Worm (Caenorhabditis elegans) whole organism, L2 larva: ENCODE data around the gene W06D11.3.

Experiments
- C34F6.9 ChIP-seq: fragments of 150-350 bp; optimal IDR thresholded peaks from 2 replicates; lab custom pipeline; 2014; ENCODE audit warnings: missing biosample characterization, missing genetic modification characterization
- F13H6.1 ChIP-seq: sonication (generic microtip); optimal IDR thresholded peaks from 2 replicates; lab custom pipeline; 2016; ENCODE audit warnings: missing genetic modification characterization, missing compliant biosample characterization
- R02D3.7 ChIP-seq: fragments of 150-350 bp; optimal IDR thresholded peaks from 2 replicates; lab custom pipeline; 2014; ENCODE audit warnings: missing biosample characterization, missing genetic modification characterization
- Y55F3AM.14 ChIP-seq: fragments of 200-800 bp; sonication (Bioruptor generic); optimal IDR thresholded peaks from 2 replicates; lab custom pipeline; 2018; ENCODE audit warnings: mild to moderate bottlenecking, missing genetic modification characterization, missing compliant biosample characterization
- alr-1 ChIP-seq: fragments of 150-350 bp; optimal IDR thresholded peaks from 2 replicates; lab custom pipeline; 2014; ENCODE audit warnings: missing biosample characterization, missing genetic modification characterization
- aly-2 ChIP-seq: fragments of 150-350 bp; optimal IDR thresholded peaks from 2 replicates; lab custom pipeline; 2014; ENCODE audit warnings: missing biosample characterization, missing genetic modification characterization
- ama-1 ChIP-seq: fragments of 150-350 bp; optimal IDR thresholded peaks from 2 replicates; lab custom pipeline; 2018; ENCODE audit warnings: inconsistent platforms
- blmp-1 ChIP-seq: sonication (generic microtip); optimal IDR thresholded peaks from 2 replicates; lab custom pipeline; 2017; ENCODE audit warnings: missing genetic modification characterization, mild to moderate bottlenecking, missing compliant biosample characterization, antibody characterized with exemption, moderate library complexity; ENCODE audit not compliant: insufficient read depth
- ceh-16 ChIP-seq: fragments of 150-350 bp; optimal IDR thresholded peaks from 2 replicates; lab custom pipeline; 2014; ENCODE audit warnings: missing biosample characterization, missing genetic modification characterization
- ceh-82 ChIP-seq: fragments of 150-350 bp; optimal IDR thresholded peaks from 2 replicates; lab custom pipeline; 2014; ENCODE audit warnings: missing biosample characterization, missing genetic modification characterization
- crh-2 ChIP-seq: sonication (generic microtip); optimal IDR thresholded peaks from 2 replicates; lab custom pipeline; 2017; ENCODE audit warnings: missing biosample characterization, missing genetic modification characterization
- dmd-4 ChIP-seq: sonication (generic microtip); optimal IDR thresholded peaks from 2 replicates; lab custom pipeline; 2017; ENCODE audit warnings: missing biosample characterization, missing genetic modification characterization
- egl-27 ChIP-seq: sonication (generic microtip); optimal IDR thresholded peaks from 3 replicates; lab custom pipeline; 2017; ENCODE audit warnings: missing biosample characterization, missing genetic modification reagents, missing genetic modification characterization
- elt-1 ChIP-seq: fragments of 150-350 bp; optimal IDR thresholded peaks from 2 replicates; lab custom pipeline; 2014; ENCODE audit warnings: missing biosample characterization, missing genetic modification characterization
- elt-3 ChIP-seq: sonication (generic microtip); optimal IDR thresholded peaks from 2 replicates; lab custom pipeline; 2017; ENCODE audit warnings: missing biosample characterization, missing genetic modification characterization
- fos-1 ChIP-seq: fragments of 150-350 bp; optimal IDR thresholded peaks from 2 replicates; lab custom pipeline; 2014; ENCODE audit warnings: missing biosample characterization, missing genetic modification characterization
- gmeb-1 ChIP-seq: fragments of 150-350 bp; optimal IDR thresholded peaks from 2 replicates; lab custom pipeline; 2014; ENCODE audit warnings: missing biosample characterization, missing genetic modification characterization
- lin-11 ChIP-seq: fragments of 150-350 bp; sonication (generic microtip); optimal IDR thresholded peaks from 2 replicates; lab custom pipeline; 2014; ENCODE audit warnings: missing biosample characterization, missing genetic modification characterization, inconsistent platforms, mixed read lengths
- lin-13 ChIP-seq: fragments of 150-350 bp; optimal IDR thresholded peaks from 2 replicates; lab custom pipeline; 2014; ENCODE audit warnings: missing biosample characterization, missing genetic modification reagents, missing genetic modification characterization
- lin-39 ChIP-seq: fragments of 150-350 bp; optimal IDR thresholded peaks from 2 replicates; lab custom pipeline; 2014; ENCODE audit warnings: missing biosample characterization, missing genetic modification reagents, missing genetic modification characterization
- mab-5 ChIP-seq: fragments of 150-350 bp; optimal IDR thresholded peaks from 2 replicates; lab custom pipeline; 2014; ENCODE audit warnings: missing biosample characterization, missing genetic modification characterization
- mbf-1 ChIP-seq: sonication (generic microtip); optimal IDR thresholded peaks from 2 replicates; lab custom pipeline; 2017; ENCODE audit warnings: missing biosample characterization, missing genetic modification characterization
- mdl-1 ChIP-seq, 2 experiments: fragments of 150-350 bp in 1 of 2; sonication (generic microtip) in 1 of 2; optimal IDR thresholded peaks; 2 replicates each; lab custom pipeline; 2017; ENCODE audit warnings: missing biosample characterization in 2 of 2, missing genetic modification characterization in 2 of 2
- nhr-10 ChIP-seq: sonication (generic microtip); optimal IDR thresholded peaks from 2 replicates; lab custom pipeline; 2017; ENCODE audit warnings: missing biosample characterization, missing genetic modification characterization
- nhr-11 ChIP-seq: fragments of 150-350 bp; optimal IDR thresholded peaks from 2 replicates; lab custom pipeline; 2014; ENCODE audit warnings: missing biosample characterization, missing genetic modification characterization
- nhr-12 ChIP-seq: fragments of 150-350 bp; optimal IDR thresholded peaks from 2 replicates; lab custom pipeline; 2014; ENCODE audit warnings: missing biosample characterization, missing genetic modification characterization
- nhr-129 ChIP-seq: fragments of 150-350 bp; optimal IDR thresholded peaks from 2 replicates; lab custom pipeline; 2014; ENCODE audit warnings: missing biosample characterization, missing genetic modification characterization
- nhr-23 ChIP-seq: fragments of 150-350 bp; optimal IDR thresholded peaks from 2 replicates; lab custom pipeline; 2014; ENCODE audit warnings: missing biosample characterization, missing genetic modification reagents, missing genetic modification characterization
- nhr-237 ChIP-seq: fragments of 150-350 bp; optimal IDR thresholded peaks from 2 replicates; lab custom pipeline; 2014; ENCODE audit warnings: missing biosample characterization, missing genetic modification characterization
- nhr-6 ChIP-seq: fragments of 150-350 bp; optimal IDR thresholded peaks from 2 replicates; lab custom pipeline; 2014; ENCODE audit warnings: missing biosample characterization, missing genetic modification characterization
- peb-1 ChIP-seq: fragments of 150-350 bp; optimal IDR thresholded peaks from 2 replicates; lab custom pipeline; 2014; ENCODE audit warnings: missing biosample characterization, missing genetic modification characterization
- sem-4 ChIP-seq: fragments of 150-350 bp; optimal IDR thresholded peaks from 2 replicates; lab custom pipeline; 2014; ENCODE audit warnings: missing biosample characterization, missing genetic modification reagents, missing genetic modification characterization
- skn-1 ChIP-seq: sonication (generic microtip); optimal IDR thresholded peaks from 2 replicates; lab custom pipeline; 2017; ENCODE audit warnings: missing biosample characterization, missing genetic modification characterization
- sma-3 ChIP-seq: sonication (generic microtip); optimal IDR thresholded peaks from 2 replicates; lab custom pipeline; 2016; ENCODE audit warnings: missing genetic modification reagents, missing genetic modification characterization, missing compliant biosample characterization
- snpc-4 ChIP-seq: fragments of 150-350 bp; optimal IDR thresholded peaks from 2 replicates; lab custom pipeline; 2014; ENCODE audit warnings: missing biosample characterization, missing genetic modification characterization
- unc-39 ChIP-seq: fragments of 150-350 bp; optimal IDR thresholded peaks from 2 replicates; lab custom pipeline; 2014; ENCODE audit warnings: missing biosample characterization, missing genetic modification characterization
- unc-55 ChIP-seq: fragments of 150-350 bp; sonication (generic microtip); optimal IDR thresholded peaks from 3 replicates; lab custom pipeline; 2014; ENCODE audit warnings: missing biosample characterization, missing genetic modification reagents, missing genetic modification characterization
- unc-62 ChIP-seq: fragments of 150-350 bp; optimal IDR thresholded peaks from 2 replicates; lab custom pipeline; 2014; ENCODE audit warnings: missing biosample characterization, missing genetic modification reagents, missing genetic modification characterization
- ztf-1 ChIP-seq: fragments of 200-800 bp; sonication (Bioruptor generic); conservative IDR thresholded peaks from 2 replicates; pipeline ENCODE4 v1.3.6; 2022; ENCODE audit warnings: missing genetic modification characterization, missing compliant biosample characterization
- ztf-11 ChIP-seq: sonication (generic microtip); optimal IDR thresholded peaks from 2 replicates; lab custom pipeline; 2017; ENCODE audit warnings: missing biosample characterization, missing genetic modification characterization
- ztf-4 ChIP-seq: fragments of 150-350 bp; optimal IDR thresholded peaks from 2 replicates; lab custom pipeline; 2014; ENCODE audit warnings: missing biosample characterization, missing genetic modification characterization

Gene W06D11.3

ce11 chrX:12315268-12315667 is 16.8 kb downstream of the W06D11.3 start, which contains the start of gene xtr-2:
Gene xtr-2 (plus strand): TSS chrX:12315568.
- TF ChIP-seq ztf-11 (tag; lab: Kevin White, UChicago) (no peak), crh-2 (tag; lab: Kevin White, UChicago) (no peak), aly-2 (tag; lab: Kevin White, UChicago) (no peak), mbf-1 (tag; lab: Kevin White, UChicago) (no peak), nhr-23 (tag; lab: Kevin White, UChicago) (no peak), R02D3.7 (tag; lab: Kevin White, UChicago) (no peak), F13H6.1 (tag; lab: Kevin White, UChicago) (no peak), lin-39 (tag; lab: Kevin White, UChicago) (no peak), lin-11 (tag; lab: Kevin White, UChicago) (no peak), nhr-12 (no peak), nhr-10 (tag; lab: Kevin White, UChicago) (no peak), C34F6.9 (tag; lab: Kevin White, UChicago) (no peak), unc-55 (GFP tag; lab: Kevin White, UChicago) (no peak), fos-1 (tag; lab: Kevin White, UChicago) (no peak), mab-5 (tag; lab: Kevin White, UChicago) (no peak), Y55F3AM.14 (GFP tag; lab: Kevin White, UChicago) (no peak)

- TF ChIP-seq elt-3 (tag; lab: Kevin White, UChicago) (no peak), ztf-11 (tag; lab: Kevin White, UChicago) (no peak), sma-3 (GFP tag; lab: Kevin White, UChicago) (no peak), snpc-4 (tag; lab: Kevin White, UChicago) (no peak), ama-1 (lab: Kevin White, UChicago) (no peak), ztf-4 (tag; lab: Kevin White, UChicago) (no peak), nhr-11 (tag; lab: Kevin White, UChicago) (no peak), ceh-16 (no peak), peb-1 (tag; lab: Kevin White, UChicago) (no peak)
These were observed 19.1 kb downstream of the W06D11.3 start for ce11 chrX:12317560-12317959.

- TF ChIP-seq nhr-6 (tag; lab: Kevin White, UChicago), result no peak
- TF ChIP-seq ama-1 (lab: Kevin White, UChicago), result no peak
- no peak for TF ChIP-seq ceh-82 (tag; lab: Kevin White, UChicago)
- no peak for TF ChIP-seq nhr-23 (tag; lab: Kevin White, UChicago)
- TF ChIP-seq R02D3.7 (tag; lab: Kevin White, UChicago), result no peak
- no peak for TF ChIP-seq Y55F3AM.14 (GFP tag; lab: Kevin White, UChicago)
- TF ChIP-seq nhr-129, result no peak
- no peak for TF ChIP-seq ztf-11 (tag; lab: Kevin White, UChicago)
- no peak for TF ChIP-seq elt-1 (tag; lab: Kevin White, UChicago)
- no peak for TF ChIP-seq blmp-1
- no peak for TF ChIP-seq lin-11 (tag; lab: Kevin White, UChicago)
- no peak for TF ChIP-seq peb-1 (tag; lab: Kevin White, UChicago)
- no peak for TF ChIP-seq fos-1 (tag; lab: Kevin White, UChicago)
These were observed 22.3 kb downstream of the W06D11.3 start, which contains the start of gene ceh-40 for ce11 chrX:12320737-12321136. Gene ceh-40 (minus strand): TSS chrX:12320777.

- TF ChIP-seq lin-11 (tag; lab: Kevin White, UChicago) (no peak), unc-39 (tag; lab: Kevin White, UChicago) (no peak), ztf-1 (GFP tag; lab: Robert Waterston, UW) (no peak), lin-39 (tag; lab: Kevin White, UChicago) (no peak), fos-1 (tag; lab: Kevin White, UChicago) (no peak), skn-1 (tag; lab: Kevin White, UChicago) (no peak), nhr-6 (tag; lab: Kevin White, UChicago) (no peak), F13H6.1 (tag; lab: Kevin White, UChicago) (no peak), unc-62 (GFP tag; lab: Kevin White, UChicago) (no peak), blmp-1 (no peak), ztf-11 (tag; lab: Kevin White, UChicago) (no peak), alr-1 (tag; lab: Kevin White, UChicago) (no peak)
These were observed 22.9 kb downstream of the W06D11.3 start, which contains the start of gene F17A2.13 for ce11 chrX:12321357-12321756. Gene F17A2.13 (plus strand): TSS chrX:12321657.

- no peak for TF ChIP-seq gmeb-1
- no peak for TF ChIP-seq peb-1 (tag; lab: Kevin White, UChicago)
- no peak for TF ChIP-seq unc-62 (GFP tag; lab: Kevin White, UChicago)
- TF ChIP-seq ztf-1 (GFP tag; lab: Robert Waterston, UW), result no peak
- TF ChIP-seq dmd-4, result no peak
- no peak for TF ChIP-seq mdl-1 (tag; optimal IDR thresholded peaks at IDR 0.05; lab: Kevin White, UChicago)
- TF ChIP-seq nhr-237 (tag; lab: Kevin White, UChicago), result no peak
- TF ChIP-seq alr-1 (tag; lab: Kevin White, UChicago), result no peak
- TF ChIP-seq ceh-82 (tag; lab: Kevin White, UChicago), result no peak
- no peak for TF ChIP-seq egl-27 (tag; lab: Kevin White, UChicago)
- TF ChIP-seq ama-1 (lab: Kevin White, UChicago), result no peak
- no peak for TF ChIP-seq lin-39 (tag; lab: Kevin White, UChicago)
- TF ChIP-seq fos-1 (tag; lab: Kevin White, UChicago), result no peak
- no peak for TF ChIP-seq sem-4 (tag; lab: Kevin White, UChicago)
- TF ChIP-seq lin-13 (GFP tag; lab: Kevin White, UChicago), result no peak
These were observed 25.0 kb downstream of the W06D11.3 start, which contains the start of gene srd-40 for ce11 chrX:12323439-12323838. Gene srd-40 (plus strand): TSS chrX:12323739.
